Worm (Caenorhabditis elegans): Measurements from ENCODE around the gene his-6.

DNA sequence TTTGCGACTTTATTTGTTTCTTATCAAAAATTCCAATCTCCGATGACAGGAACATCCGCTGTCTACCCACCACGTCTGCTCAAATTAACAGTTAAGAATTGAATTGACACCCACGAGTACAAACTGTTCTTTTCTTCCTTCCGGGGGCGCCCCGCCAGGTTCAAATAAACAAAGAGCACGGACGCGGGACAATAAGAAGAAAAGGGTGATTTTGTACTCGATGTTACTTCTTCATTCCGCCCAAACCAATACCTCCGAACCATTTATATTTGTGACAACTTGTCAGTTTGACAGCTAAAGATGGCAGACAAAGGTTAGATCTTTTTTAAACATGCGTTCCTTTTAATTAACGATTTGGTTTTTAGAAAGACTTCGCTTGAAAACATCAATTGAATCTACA, 9.0 kb downstream of the his-6 start, which contains the start of gene otpl-6:
- TF ChIP-seq pha-4 (tag; optimal IDR thresholded peaks at IDR 0.05), result peak; percentile 22
- TF ChIP-seq pqm-1 (tag; optimal IDR thresholded peaks at IDR 0.05), result no peak
- no peak for TF ChIP-seq ztf-11 (tag; optimal IDR thresholded peaks at IDR 0.05)

Data from whole organism, L3 larva.